Worm (Caenorhabditis elegans) whole organism, L4 larva: ENCODE results near the gene T06D4.6.

Experiments
- dve-1 ChIP-seq: sonication (generic microtip); optimal IDR thresholded peaks from 2 replicates; lab custom pipeline; 2017; ENCODE audit warnings: antibody characterized with exemption, mild to moderate bottlenecking, missing genetic modification characterization, missing compliant biosample characterization; ENCODE audit not compliant: insufficient read depth
- gei-8 ChIP-seq: fragments of 200-800 bp; sonication (Bioruptor generic); optimal IDR thresholded peaks from 2 replicates; lab custom pipeline; 2018; ENCODE audit warnings: mild to moderate bottlenecking, missing genetic modification characterization, missing compliant biosample characterization
- unc-130 ChIP-seq: sonication (generic microtip); optimal IDR thresholded peaks from 2 replicates; lab custom pipeline; 2016; ENCODE audit warnings: missing genetic modification reagents, missing genetic modification characterization, missing compliant biosample characterization

DNA sequence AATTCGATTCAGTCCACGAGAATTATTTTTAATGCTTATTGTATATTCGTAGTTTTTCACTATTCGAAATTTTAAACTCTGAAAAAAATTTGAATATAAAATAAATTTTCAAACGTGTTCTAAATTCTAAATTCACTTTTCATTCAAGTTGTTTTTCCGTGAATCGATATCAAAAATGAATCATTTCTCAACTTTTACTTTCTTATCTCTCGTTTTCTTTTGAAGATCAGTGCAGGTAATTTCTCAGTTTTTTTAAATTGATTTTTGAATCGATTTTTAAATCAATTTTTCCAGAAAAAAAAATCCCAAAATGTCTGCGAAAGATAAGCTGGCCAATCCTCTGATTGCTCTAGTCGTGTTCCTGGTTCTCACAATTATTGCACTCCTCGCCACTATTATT, 29.1 kb upstream of the T06D4.6 start, which contains the start of gene nep-6:
- TF ChIP-seq dve-1 (tag; lab: Kevin White, UChicago) (no peak), unc-130 (GFP tag; lab: Kevin White, UChicago) (no peak), gei-8 (GFP tag; lab: Kevin White, UChicago) (no peak)
